Fruit fly (Drosophila melanogaster) Kc167 (cell line): ENCODE measurements around the gene CG42271.

ENCODE experiments used
- Myc ChIP-seq: fragments of >200 bp; optimal IDR thresholded peaks from 2 replicates; lab custom pipeline; 2017; ENCODE audit warnings: missing external identifiers
- insv ChIP-seq: fragments of >200 bp; optimal IDR thresholded peaks from 3 replicates; lab custom pipeline; 2018; ENCODE audit warnings: missing external identifiers

- TF ChIP-seq insv (lab: Kevin White, UChicago) (no peak), Myc (no peak)
Measured at dm6 chrX:14221182-14221581, 12.7 kb downstream of the CG42271 start.
